Fruit fly (Drosophila melanogaster) whole organism, embryonic: ENCODE measurements around the gene RpL7A.

Experiments
- Adf1 ChIP-seq: fragments of 200-800 bp; sonication (Bioruptor generic); IDR thresholded peaks from 2 replicates; pipeline ENCODE4 v1.3.6; 2022; ENCODE audit warnings: missing biosample characterization, missing genetic modification characterization
- Atf6 ChIP-seq: fragments of 200-800 bp; sonication (Bioruptor generic); IDR thresholded peaks from 2 replicates; pipeline ENCODE4 v1.3.6; 2022; ENCODE audit warnings: missing biosample characterization, missing genetic modification characterization
- B-H1 ChIP-seq: fragments of 200-800 bp; sonication (Bioruptor generic); IDR thresholded peaks from 3 replicates; pipeline ENCODE4 v1.3.6; 2022; ENCODE audit warnings: missing biosample characterization, missing genetic modification characterization
- CG1024 ChIP-seq: fragments of 200-800 bp; sonication (Bioruptor generic); IDR thresholded peaks from 2 replicates; pipeline ENCODE4 v1.3.6; 2022; ENCODE audit warnings: missing biosample characterization, missing genetic modification characterization
- CG11456 ChIP-seq: fragments of 200-800 bp; sonication (Bioruptor generic); IDR thresholded peaks from 3 replicates; pipeline ENCODE4 v1.3.6; 2022; ENCODE audit warnings: missing biosample characterization, missing genetic modification characterization
- CG11504 ChIP-seq: fragments of 200-800 bp; sonication (Bioruptor generic); optimal IDR thresholded peaks from 3 replicates; lab custom pipeline; 2019; ENCODE audit warnings: missing biosample characterization, mild to moderate bottlenecking, missing genetic modification characterization, moderate library complexity
- CG11696 ChIP-seq: fragments of 200-800 bp; sonication (Bioruptor generic); IDR thresholded peaks from 2 replicates; pipeline ENCODE4 v1.3.6; 2022; ENCODE audit warnings: missing biosample characterization, missing genetic modification characterization
- CG14710 ChIP-seq: fragments of 200-800 bp; sonication (Bioruptor generic); optimal IDR thresholded peaks from 3 replicates; lab custom pipeline; 2019; ENCODE audit warnings: missing biosample characterization, mild to moderate bottlenecking, missing genetic modification characterization, moderate library complexity
- CG17328 ChIP-seq: fragments of 200-800 bp; sonication (Bioruptor generic); IDR thresholded peaks from 2 replicates; pipeline ENCODE4 v1.3.6; 2022; ENCODE audit warnings: missing biosample characterization, missing genetic modification characterization
- CG1832 ChIP-seq: fragments of 200-800 bp; sonication (Bioruptor generic); optimal IDR thresholded peaks from 2 replicates; lab custom pipeline; 2017; ENCODE audit warnings: missing biosample characterization, mild to moderate bottlenecking, missing genetic modification characterization, inconsistent platforms
- CG18599 ChIP-seq: fragments of 200-800 bp; sonication (Bioruptor generic); optimal IDR thresholded peaks from 3 replicates; lab custom pipeline; 2017; ENCODE audit warnings: missing biosample characterization, missing genetic modification characterization, mild to moderate bottlenecking, moderate library complexity, missing genetic modification reagents
- CG2875 ChIP-seq: fragments of 200-800 bp; sonication (Bioruptor generic); optimal IDR thresholded peaks from 2 replicates; lab custom pipeline; 2017; ENCODE audit warnings: missing biosample characterization, mild to moderate bottlenecking, missing genetic modification characterization, missing genetic modification reagents
- CG2889 ChIP-seq: fragments of 200-800 bp; sonication (Bioruptor generic); IDR thresholded peaks from 3 replicates; pipeline ENCODE4 v1.3.6; 2022; ENCODE audit warnings: missing biosample characterization, missing genetic modification characterization
- CG32772 ChIP-seq: fragments of 200-800 bp; sonication (Bioruptor generic); IDR thresholded peaks from 2 replicates; pipeline ENCODE4 v1.3.6; 2022; ENCODE audit warnings: missing biosample characterization, missing genetic modification characterization
- CG34224 ChIP-seq: fragments of 200-800 bp; sonication (Bioruptor generic); IDR thresholded peaks from 3 replicates; pipeline ENCODE4 v1.3.6; 2022; ENCODE audit warnings: missing biosample characterization, missing genetic modification characterization; ENCODE audit not compliant: partially characterized antibody
- CG3847 ChIP-seq: fragments of 200-800 bp; sonication (Bioruptor generic); IDR thresholded peaks from 2 replicates; pipeline ENCODE4 v1.3.6; 2022; ENCODE audit warnings: missing biosample characterization, missing genetic modification characterization
- CG4854 ChIP-seq: fragments of 200-800 bp; sonication (Bioruptor generic); optimal IDR thresholded peaks from 2 replicates; lab custom pipeline; 2016; ENCODE audit warnings: missing biosample characterization, missing genetic modification characterization, inconsistent platforms
- CG5180 ChIP-seq: fragments of 200-800 bp; sonication (Bioruptor generic); optimal IDR thresholded peaks from 3 replicates; lab custom pipeline; 2017; ENCODE audit warnings: missing biosample characterization, missing genetic modification characterization, mild to moderate bottlenecking, moderate library complexity, missing genetic modification reagents
- CG6813 ChIP-seq: fragments of 200-800 bp; sonication (Bioruptor generic); optimal IDR thresholded peaks from 2 replicates; lab custom pipeline; 2017; ENCODE audit warnings: missing biosample characterization, missing genetic modification characterization, mild to moderate bottlenecking, moderate library complexity, missing genetic modification reagents
- CG6854 ChIP-seq: fragments of 200-800 bp; sonication (Bioruptor generic); optimal IDR thresholded peaks from 3 replicates; lab custom pipeline; 2017; ENCODE audit warnings: missing biosample characterization, mild to moderate bottlenecking, missing genetic modification characterization
- CG7357 ChIP-seq: fragments of 200-800 bp; sonication (Bioruptor generic); IDR thresholded peaks from 3 replicates; pipeline ENCODE4 v1.3.6; 2022; ENCODE audit warnings: missing biosample characterization, missing genetic modification characterization
- CG8281 ChIP-seq: fragments of 200-800 bp; sonication (Bioruptor generic); optimal IDR thresholded peaks from 2 replicates; lab custom pipeline; 2018; ENCODE audit warnings: missing biosample characterization, mild to moderate bottlenecking, missing genetic modification characterization, moderate library complexity
- CG9817 ChIP-seq: fragments of 200-800 bp; sonication (Bioruptor generic); optimal IDR thresholded peaks from 2 replicates; lab custom pipeline; 2018; ENCODE audit warnings: missing biosample characterization, mild to moderate bottlenecking, missing genetic modification characterization, moderate library complexity
- CTCF ChIP-seq: fragments of 200-800 bp; sonication (Bioruptor generic); optimal IDR thresholded peaks from 2 replicates; lab custom pipeline; 2017; ENCODE audit warnings: missing biosample characterization, mild to moderate bottlenecking, missing genetic modification characterization, moderate library complexity
- D19B ChIP-seq: fragments of 200-800 bp; sonication (Bioruptor generic); optimal IDR thresholded peaks from 2 replicates; lab custom pipeline; 2017; ENCODE audit warnings: missing biosample characterization, mild to moderate bottlenecking, missing genetic modification characterization
- HLH3B ChIP-seq: fragments of 200-800 bp; sonication (Bioruptor generic); IDR thresholded peaks from 2 replicates; pipeline ENCODE4 v1.3.6; 2022; ENCODE audit warnings: missing biosample characterization, missing genetic modification characterization
- HLHmδ ChIP-seq: fragments of 200-800 bp; sonication (Bioruptor generic); optimal IDR thresholded peaks from 2 replicates; lab custom pipeline; 2018; ENCODE audit warnings: missing biosample characterization, mild to moderate bottlenecking, missing genetic modification characterization, moderate library complexity
- Hr39 ChIP-seq: fragments of >200 bp; optimal IDR thresholded peaks from 2 replicates; lab custom pipeline; 2017
- Myb ChIP-seq: fragments of 200-800 bp; sonication (Bioruptor generic); optimal IDR thresholded peaks from 2 replicates; lab custom pipeline; 2016; ENCODE audit warnings: missing biosample characterization, missing genetic modification characterization
- NC2α ChIP-seq: fragments of 200-800 bp; sonication (Bioruptor generic); optimal IDR thresholded peaks from 2 replicates; lab custom pipeline; 2016; ENCODE audit warnings: missing biosample characterization, missing genetic modification characterization
- Side ChIP-seq: fragments of 200-800 bp; sonication (Bioruptor generic); optimal IDR thresholded peaks from 2 replicates; lab custom pipeline; 2016; ENCODE audit warnings: missing biosample characterization, missing genetic modification characterization
- Taf1 ChIP-seq: fragments of 200-800 bp; sonication (Bioruptor generic); IDR thresholded peaks from 2 replicates; pipeline ENCODE4 v1.3.6; 2022; ENCODE audit warnings: missing biosample characterization, missing genetic modification characterization
- bcd ChIP-seq: fragments of 200-800 bp; sonication (Bioruptor generic); optimal IDR thresholded peaks from 2 replicates; lab custom pipeline; 2017; ENCODE audit warnings: missing biosample characterization, mild to moderate bottlenecking, missing genetic modification characterization
- cwo ChIP-seq: fragments of 200-800 bp; sonication (Bioruptor generic); optimal IDR thresholded peaks from 3 replicates; lab custom pipeline; 2017; ENCODE audit warnings: missing biosample characterization, missing genetic modification characterization, mild to moderate bottlenecking, moderate library complexity, missing genetic modification reagents
- lilli ChIP-seq: fragments of 200-800 bp; sonication (Bioruptor generic); optimal IDR thresholded peaks from 3 replicates; lab custom pipeline; 2016; ENCODE audit warnings: missing biosample characterization, missing genetic modification characterization
- nau ChIP-seq: fragments of 200-800 bp; sonication (Bioruptor generic); optimal IDR thresholded peaks from 3 replicates; lab custom pipeline; 2017; ENCODE audit warnings: missing biosample characterization, mild to moderate bottlenecking, missing genetic modification characterization, missing genetic modification reagents
- oc ChIP-seq: fragments of 200-800 bp; sonication (Bioruptor generic); optimal IDR thresholded peaks from 2 replicates; lab custom pipeline; 2018; ENCODE audit warnings: missing biosample characterization, mild to moderate bottlenecking, missing genetic modification characterization, moderate library complexity
- pros ChIP-seq: fragments of 200-800 bp; sonication (Bioruptor generic); optimal IDR thresholded peaks from 3 replicates; lab custom pipeline; 2019; ENCODE audit warnings: missing biosample characterization, mild to moderate bottlenecking, missing genetic modification characterization, moderate library complexity
- ro ChIP-seq: fragments of 200-800 bp; sonication (Bioruptor generic); IDR thresholded peaks from 2 replicates; pipeline ENCODE4 v1.3.6; 2022; ENCODE audit warnings: missing biosample characterization, missing genetic modification characterization
- seq ChIP-seq: fragments of 200-800 bp; sonication (Bioruptor generic); IDR thresholded peaks from 2 replicates; pipeline ENCODE4 v1.3.6; 2022; ENCODE audit warnings: missing biosample characterization, missing genetic modification characterization
- sim ChIP-seq: fragments of 200-800 bp; sonication (Bioruptor generic); IDR thresholded peaks from 2 replicates; pipeline ENCODE4 v1.3.6; 2022; ENCODE audit warnings: missing biosample characterization, missing genetic modification characterization
- sima ChIP-seq: fragments of 200-800 bp; sonication (Bioruptor generic); optimal IDR thresholded peaks from 2 replicates; lab custom pipeline; 2016; ENCODE audit warnings: missing biosample characterization, missing genetic modification characterization
- sr ChIP-seq: fragments of 200-800 bp; sonication (Bioruptor generic); IDR thresholded peaks from 3 replicates; pipeline ENCODE4 v1.3.6; 2022; ENCODE audit warnings: missing biosample characterization, missing genetic modification characterization
- trem ChIP-seq: fragments of 200-800 bp; optimal IDR thresholded peaks from 3 replicates; lab custom pipeline; 2019; ENCODE audit warnings: missing biosample characterization, mild to moderate bottlenecking, missing genetic modification characterization, moderate library complexity
- ttk ChIP-seq: fragments of 200-800 bp; sonication (Bioruptor generic); IDR thresholded peaks from 2 replicates; pipeline ENCODE4 v2.1.2; 2022; ENCODE audit warnings: missing biosample characterization, missing genetic modification characterization
- tup ChIP-seq: fragments of 200-800 bp; sonication (Bioruptor generic); optimal IDR thresholded peaks from 2 replicates; lab custom pipeline; 2016; ENCODE audit warnings: missing biosample characterization, mild to moderate bottlenecking, missing genetic modification characterization, moderate library complexity
- tx ChIP-seq: fragments of 200-800 bp; sonication (Bioruptor generic); optimal IDR thresholded peaks from 2 replicates; lab custom pipeline; 2016; ENCODE audit warnings: missing biosample characterization, missing genetic modification characterization
- vvl ChIP-seq: fragments of 200-800 bp; sonication (Bioruptor generic); IDR thresholded peaks from 2 replicates; pipeline ENCODE4 v1.3.6; 2022; ENCODE audit warnings: missing biosample characterization, missing genetic modification characterization
- wor ChIP-seq: fragments of 200-800 bp; sonication (Bioruptor generic); IDR thresholded peaks from 2 replicates; pipeline ENCODE4 v1.3.6; 2022; ENCODE audit warnings: missing biosample characterization, missing genetic modification characterization
- zf30C ChIP-seq: fragments of 200-800 bp; sonication (Bioruptor generic); optimal IDR thresholded peaks from 3 replicates; lab custom pipeline; 2018; ENCODE audit warnings: missing biosample characterization, mild to moderate bottlenecking, missing genetic modification characterization

Gene RpL7A

DNA sequence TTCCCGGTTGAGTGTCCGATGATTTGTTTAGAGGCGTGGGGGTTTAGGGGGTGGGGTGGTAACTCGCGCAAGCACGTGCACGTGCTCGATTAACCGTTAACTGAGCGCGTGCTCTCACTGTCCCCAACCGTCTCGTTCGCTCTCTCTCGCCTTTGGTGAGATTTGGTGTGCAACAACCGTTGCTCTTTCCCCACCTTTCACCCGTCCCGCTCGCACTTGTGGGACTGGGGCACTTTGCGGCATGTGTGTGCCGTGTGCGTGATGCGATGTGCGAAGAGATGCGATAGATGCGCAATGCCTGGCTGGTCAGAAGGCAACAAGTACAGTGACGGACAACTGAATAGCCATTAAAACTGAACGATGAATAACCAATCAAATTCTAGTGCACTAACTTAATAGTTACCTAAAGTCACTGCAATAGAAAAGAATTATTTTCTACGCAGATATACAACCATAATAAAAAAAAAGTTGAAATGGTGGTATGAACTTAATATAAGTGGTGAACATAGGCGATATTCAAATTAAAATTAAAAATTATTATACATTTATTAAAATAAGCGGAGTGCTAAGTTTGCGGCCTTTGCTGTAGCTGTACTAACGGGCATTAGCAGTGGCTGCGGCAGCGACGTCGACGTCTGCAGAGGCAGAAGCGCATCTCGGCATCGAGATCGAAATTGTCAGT lies 38.2 kb upstream of the RpL7A start (continued):
- TF ChIP-seq CG9817 (tag; lab: Kevin White, UChicago), result peak; percentile 74
- no peak for TF ChIP-seq Myb (GFP tag; lab: Kevin White, UChicago)
- TF ChIP-seq Hr39 (lab: Kevin White, UChicago), result no peak
- TF ChIP-seq wor (GFP tag; lab: Robert Waterston, UW), result peak; percentile 80
- peak; percentile 93 for TF ChIP-seq CG11504 (tag; lab: Kevin White, UChicago)
- TF ChIP-seq zf30C (GFP tag; lab: Kevin White, UChicago), result no peak
- no peak for TF ChIP-seq NC2α (GFP tag; lab: Kevin White, UChicago)
- peak; percentile 72 for TF ChIP-seq CG8281
- peak; percentile 5 for TF ChIP-seq HLHmδ (GFP tag; lab: Kevin White, UChicago)
- TF ChIP-seq CG2875, result peak; percentile 87
- peak; percentile 68 for TF ChIP-seq cwo (GFP tag; lab: Kevin White, UChicago)
- TF ChIP-seq CG1832 (GFP tag; lab: Kevin White, UChicago), result peak; percentile 74
- peak; percentile 28 for TF ChIP-seq pros (GFP tag; lab: Kevin White, UChicago)
- peak; percentile 35 for TF ChIP-seq tup (GFP tag; lab: Kevin White, UChicago)
- peak; percentile 77 for TF ChIP-seq Atf6 (GFP tag; lab: Robert Waterston, UW)
- peak; percentile 71 for TF ChIP-seq CG7357
- peak; percentile 42 for TF ChIP-seq D19B (GFP tag; lab: Kevin White, UChicago)
- TF ChIP-seq sima (GFP tag; lab: Kevin White, UChicago), result no peak
- TF ChIP-seq B-H1, result peak; percentile 57; the same call in 2 of the 3 replicates
- TF ChIP-seq Taf1, result peak; percentile 35; the same call in 1 of the 2 replicates
- TF ChIP-seq CTCF (GFP tag; lab: Kevin White, UChicago), result peak; percentile 40
- no peak for TF ChIP-seq CG34224
- TF ChIP-seq CG18599 (GFP tag; lab: Kevin White, UChicago), result peak; percentile 85
- peak; percentile 70; the same call in 1 of the 2 replicates for TF ChIP-seq ro
- TF ChIP-seq CG3847, result peak; percentile 75
- TF ChIP-seq CG14710 (tag; lab: Kevin White, UChicago), result peak; percentile 94
- no peak for TF ChIP-seq tx (GFP tag; lab: Kevin White, UChicago)
- TF ChIP-seq CG1024, result peak; percentile 48; the same call in 1 of the 2 replicates
- TF ChIP-seq trem (tag; lab: Kevin White, UChicago), result peak; percentile 91
- no peak for TF ChIP-seq sr (GFP tag; lab: Robert Waterston, UW)
- peak; percentile 87 for TF ChIP-seq oc (tag; lab: Kevin White, UChicago)
- TF ChIP-seq CG11696 (GFP tag; lab: Robert Waterston, UW), result peak; percentile 92
- TF ChIP-seq ttk (GFP tag; lab: Robert Waterston, UW), result peak; percentile 77
- TF ChIP-seq seq (GFP tag; lab: Robert Waterston, UW), result peak; percentile 85
- peak; percentile 49 for TF ChIP-seq CG4854 (GFP tag; lab: Kevin White, UChicago)
- TF ChIP-seq HLH3B (GFP tag; lab: Robert Waterston, UW), result peak; percentile 88
- TF ChIP-seq CG6854 (GFP tag; lab: Kevin White, UChicago), result peak; percentile 63
- TF ChIP-seq CG32772, result peak; percentile 83
- TF ChIP-seq vvl, result peak; percentile 88
- 0 out of 3 replicates have a peak, but pooled peaks have one; percentile 41 for TF ChIP-seq CG11456
- TF ChIP-seq CG6813, result peak; percentile 82
- peak; percentile 76; the same call in 1 of the 2 replicates for TF ChIP-seq sim (GFP tag; lab: Robert Waterston, UW)
- TF ChIP-seq bcd, result peak; percentile 89
- TF ChIP-seq Adf1 (GFP tag; lab: Robert Waterston, UW), result peak; percentile 64
- peak; percentile 86 for TF ChIP-seq nau (GFP tag; lab: Kevin White, UChicago)
- peak; percentile 28 for TF ChIP-seq Side
- peak; percentile 59; the same call in 1 of the 3 replicates for TF ChIP-seq CG2889 (GFP tag; lab: Robert Waterston, UW)
- TF ChIP-seq CG17328, result peak; percentile 85
- TF ChIP-seq CG5180 (GFP tag; lab: Kevin White, UChicago), result peak; percentile 82
- peak; percentile 56 for TF ChIP-seq lilli (GFP tag; lab: Kevin White, UChicago)
